Fruit fly (Drosophila melanogaster) whole organism, embryonic: Measurements from ENCODE around the gene Pka-C3.

Experiments used
- ATbp ChIP-seq: fragments of 200-800 bp; sonication (Bioruptor generic); optimal IDR thresholded peaks from 2 replicates; lab custom pipeline; 2017; ENCODE audit warnings: missing biosample characterization, mild to moderate bottlenecking, missing genetic modification characterization, missing genetic modification reagents
- Abd-B ChIP-seq: fragments of 200-800 bp; sonication (Bioruptor generic); optimal IDR thresholded peaks from 2 replicates; lab custom pipeline; 2018; ENCODE audit warnings: missing biosample characterization, mild to moderate bottlenecking, missing genetic modification characterization, moderate library complexity
- Adf1 ChIP-seq: fragments of 200-800 bp; sonication (Bioruptor generic); IDR thresholded peaks from 2 replicates; pipeline ENCODE4 v1.3.6; 2022; ENCODE audit warnings: missing biosample characterization, missing genetic modification characterization
- CG10267 ChIP-seq: fragments of 200-800 bp; sonication (Bioruptor generic); optimal IDR thresholded peaks from 2 replicates; lab custom pipeline; 2018; ENCODE audit warnings: missing biosample characterization, mild to moderate bottlenecking, missing genetic modification characterization, moderate library complexity
- CG10979 ChIP-seq: fragments of 200-800 bp; sonication (Bioruptor generic); optimal IDR thresholded peaks from 2 replicates; lab custom pipeline; 2018; ENCODE audit warnings: missing biosample characterization, mild to moderate bottlenecking, missing genetic modification characterization, moderate library complexity
- CG11247 ChIP-seq: fragments of 200-800 bp; sonication (Bioruptor generic); IDR thresholded peaks from 2 replicates; pipeline ENCODE4 v1.3.6; 2022; ENCODE audit warnings: missing biosample characterization, missing genetic modification characterization
- CG11456 ChIP-seq: fragments of 200-800 bp; sonication (Bioruptor generic); IDR thresholded peaks from 3 replicates; pipeline ENCODE4 v1.3.6; 2022; ENCODE audit warnings: missing biosample characterization, missing genetic modification characterization
- CG11695 ChIP-seq: fragments of 200-800 bp; sonication (Bioruptor generic); IDR thresholded peaks from 3 replicates; pipeline ENCODE4 v1.3.6; 2022; ENCODE audit warnings: missing biosample characterization, missing genetic modification characterization
- CG12219 ChIP-seq: fragments of 200-800 bp; sonication (Bioruptor generic); optimal IDR thresholded peaks from 3 replicates; lab custom pipeline; 2018; ENCODE audit warnings: missing biosample characterization, mild to moderate bottlenecking, missing genetic modification characterization
- CG12769 ChIP-seq: fragments of 200-800 bp; sonication (Bioruptor generic); optimal IDR thresholded peaks from 2 replicates; lab custom pipeline; 2019; ENCODE audit warnings: missing biosample characterization, mild to moderate bottlenecking, missing genetic modification characterization, moderate library complexity
- CG13296 ChIP-seq: fragments of 200-800 bp; sonication (Bioruptor generic); optimal IDR thresholded peaks from 3 replicates; lab custom pipeline; 2018; ENCODE audit warnings: missing biosample characterization, mild to moderate bottlenecking, missing genetic modification characterization
- CG13894 ChIP-seq: fragments of 200-800 bp; sonication (Bioruptor generic); optimal IDR thresholded peaks from 3 replicates; lab custom pipeline; 2018; ENCODE audit warnings: missing biosample characterization, mild to moderate bottlenecking, missing genetic modification characterization, moderate library complexity
- CG15479 ChIP-seq: fragments of 200-800 bp; sonication (Bioruptor generic); optimal IDR thresholded peaks from 3 replicates; lab custom pipeline; 2019; ENCODE audit warnings: missing biosample characterization, mild to moderate bottlenecking, missing genetic modification characterization, moderate library complexity
- CG15514 ChIP-seq: fragments of 200-800 bp; sonication (Bioruptor generic); optimal IDR thresholded peaks from 3 replicates; lab custom pipeline; 2017; ENCODE audit warnings: missing biosample characterization, missing genetic modification characterization, mild to moderate bottlenecking, moderate library complexity, missing genetic modification reagents
- CG17328 ChIP-seq: fragments of 200-800 bp; sonication (Bioruptor generic); IDR thresholded peaks from 2 replicates; pipeline ENCODE4 v1.3.6; 2022; ENCODE audit warnings: missing biosample characterization, missing genetic modification characterization
- CG17612 ChIP-seq: fragments of 200-800 bp; sonication (Bioruptor generic); IDR thresholded peaks from 2 replicates; pipeline ENCODE4 v1.3.6; 2022; ENCODE audit warnings: missing biosample characterization, missing genetic modification characterization
- CG17912 ChIP-seq: fragments of 200-800 bp; sonication (Bioruptor generic); optimal IDR thresholded peaks from 2 replicates; lab custom pipeline; 2018; ENCODE audit warnings: missing biosample characterization, mild to moderate bottlenecking, missing genetic modification characterization
- CG2120 ChIP-seq: fragments of 200-800 bp; sonication (Bioruptor generic); optimal IDR thresholded peaks from 3 replicates; lab custom pipeline; 2016; ENCODE audit warnings: missing biosample characterization, missing genetic modification characterization
- CG33557 ChIP-seq: fragments of 200-800 bp; sonication (Bioruptor generic); optimal IDR thresholded peaks from 2 replicates; lab custom pipeline; 2019; ENCODE audit warnings: missing biosample characterization, mild to moderate bottlenecking, missing genetic modification characterization, moderate library complexity
- CG4617 ChIP-seq: fragments of 200-800 bp; sonication (Bioruptor generic); optimal IDR thresholded peaks from 3 replicates; lab custom pipeline; 2016; ENCODE audit warnings: missing biosample characterization, missing genetic modification characterization, borderline replicate concordance
- CG6654 ChIP-seq: fragments of 200-800 bp; sonication (Bioruptor generic); optimal IDR thresholded peaks from 2 replicates; lab custom pipeline; 2017; ENCODE audit warnings: missing biosample characterization, mild to moderate bottlenecking, missing genetic modification characterization
- CG7372 ChIP-seq: fragments of 200-800 bp; sonication (Bioruptor generic); IDR thresholded peaks from 2 replicates; pipeline ENCODE4 v1.3.6; 2022; ENCODE audit warnings: missing biosample characterization, missing genetic modification characterization
- CG7786 ChIP-seq: fragments of 200-800 bp; sonication (Bioruptor generic); optimal IDR thresholded peaks from 2 replicates; lab custom pipeline; 2016; ENCODE audit warnings: missing biosample characterization, missing genetic modification characterization
- CG8359 ChIP-seq: fragments of 200-800 bp; sonication (Bioruptor generic); optimal IDR thresholded peaks from 2 replicates; lab custom pipeline; 2017; ENCODE audit warnings: missing biosample characterization, mild to moderate bottlenecking, missing genetic modification characterization, borderline replicate concordance
- CTCF ChIP-seq: fragments of 200-800 bp; sonication (Bioruptor generic); optimal IDR thresholded peaks from 2 replicates; lab custom pipeline; 2017; ENCODE audit warnings: missing biosample characterization, mild to moderate bottlenecking, missing genetic modification characterization, moderate library complexity
- Chrac-16 ChIP-seq: fragments of 200-800 bp; sonication (Bioruptor generic); optimal IDR thresholded peaks from 3 replicates; lab custom pipeline; 2016; ENCODE audit warnings: missing biosample characterization, missing genetic modification characterization
- Dip3 ChIP-seq: fragments of 200-800 bp; sonication (Bioruptor generic); optimal IDR thresholded peaks from 3 replicates; lab custom pipeline; 2016; ENCODE audit warnings: missing biosample characterization, missing genetic modification characterization
- HLH4C ChIP-seq: fragments of 200-800 bp; sonication (Bioruptor generic); IDR thresholded peaks from 3 replicates; pipeline ENCODE4 v1.3.6; 2022; ENCODE audit warnings: missing biosample characterization, missing genetic modification characterization; ENCODE audit not compliant: partially characterized antibody
- Hr51 ChIP-seq, 2 experiments: fragments of 200-800 bp; sonication (Bioruptor generic); optimal IDR thresholded peaks; 2 replicates in 1 of 2; 3 replicates in 1 of 2; lab custom pipeline; 2016 to 2018; ENCODE audit warnings: missing biosample characterization in 2 of 2, missing genetic modification characterization in 2 of 2, mild to moderate bottlenecking in 1 of 2, moderate library complexity in 1 of 2
- MTF-1 ChIP-seq: fragments of 200-800 bp; sonication (Bioruptor generic); optimal IDR thresholded peaks from 2 replicates; lab custom pipeline; 2018; ENCODE audit warnings: missing biosample characterization, mild to moderate bottlenecking, missing genetic modification characterization, borderline replicate concordance
- ab ChIP-seq: fragments of 200-800 bp; sonication (Bioruptor generic); optimal IDR thresholded peaks from 2 replicates; lab custom pipeline; 2016; ENCODE audit warnings: missing biosample characterization, missing genetic modification characterization
- amos ChIP-seq: fragments of 200-800 bp; sonication (Bioruptor generic); IDR thresholded peaks from 2 replicates; pipeline ENCODE4 v1.3.6; 2022; ENCODE audit warnings: missing biosample characterization, missing genetic modification characterization; ENCODE audit not compliant: partially characterized antibody
- ap ChIP-seq: fragments of 200-800 bp; sonication (Bioruptor generic); IDR thresholded peaks from 2 replicates; pipeline ENCODE4 v1.3.6; 2022; ENCODE audit warnings: missing biosample characterization, missing genetic modification characterization
- cato ChIP-seq: fragments of 200-800 bp; sonication (Bioruptor generic); optimal IDR thresholded peaks from 2 replicates; lab custom pipeline; 2016; ENCODE audit warnings: missing biosample characterization, missing genetic modification characterization, borderline replicate concordance
- crol ChIP-seq: fragments of 200-800 bp; sonication (Bioruptor generic); IDR thresholded peaks from 2 replicates; pipeline ENCODE4 v1.3.6; 2022; ENCODE audit warnings: missing biosample characterization, missing genetic modification characterization
- emc ChIP-seq: fragments of 200-800 bp; sonication (Bioruptor generic); optimal IDR thresholded peaks from 2 replicates; lab custom pipeline; 2016; ENCODE audit warnings: missing biosample characterization, missing genetic modification characterization
- esg ChIP-seq: fragments of 200-800 bp; sonication (Bioruptor generic); conservative IDR thresholded peaks from 2 replicates; pipeline ENCODE4 v1.3.6; 2022; ENCODE audit warnings: missing biosample characterization, missing genetic modification characterization
- eve ChIP-seq, 2 experiments: fragments of >200 bp; optimal IDR thresholded peaks; 2 replicates each; lab custom pipeline; 2017; ENCODE audit warnings: missing biosample characterization in 2 of 2, missing genetic modification characterization in 2 of 2
- grau ChIP-seq: fragments of 200-800 bp; optimal IDR thresholded peaks from 3 replicates; lab custom pipeline; 2019; ENCODE audit warnings: missing biosample characterization, mild to moderate bottlenecking, missing genetic modification characterization, moderate library complexity
- kay ChIP-seq: fragments of 200-800 bp; sonication (Bioruptor generic); optimal IDR thresholded peaks from 2 replicates; lab custom pipeline; 2016; ENCODE audit warnings: missing biosample characterization, missing genetic modification characterization
- lab ChIP-seq: fragments of 200-800 bp; sonication (Bioruptor generic); optimal IDR thresholded peaks from 3 replicates; lab custom pipeline; 2017; ENCODE audit warnings: missing biosample characterization, missing genetic modification characterization, mild to moderate bottlenecking, moderate library complexity, missing genetic modification reagents
- lmd ChIP-seq: fragments of 200-800 bp; sonication (Bioruptor generic); IDR thresholded peaks from 2 replicates; pipeline ENCODE4 v1.3.6; 2022; ENCODE audit warnings: missing biosample characterization, missing genetic modification characterization
- p53 ChIP-seq: fragments of 200-800 bp; sonication (Bioruptor generic); optimal IDR thresholded peaks from 2 replicates; lab custom pipeline; 2016; ENCODE audit warnings: missing biosample characterization, missing genetic modification characterization
- pan ChIP-seq, 4 experiments: fragments of >200 bp in 3 of 4; fragments of 200-800 bp in 1 of 4; sonication (Bioruptor generic) in 1 of 4; optimal IDR thresholded peaks in 3 of 4; IDR thresholded peaks in 1 of 4; 2 replicates each; pipeline versions ENCODE4 v1.3.6 to Lab custom; 2017 to 2022; ENCODE audit warnings: missing biosample characterization in 2 of 4, missing genetic modification characterization in 2 of 4, mixed read lengths in 1 of 4
- peb ChIP-seq: fragments of 200-800 bp; sonication (Bioruptor generic); IDR thresholded peaks from 2 replicates; pipeline ENCODE4 v1.3.6; 2022; ENCODE audit warnings: missing biosample characterization, missing genetic modification characterization
- phol ChIP-seq: fragments of 200-800 bp; sonication (Bioruptor generic); optimal IDR thresholded peaks from 3 replicates; lab custom pipeline; 2018; ENCODE audit warnings: missing biosample characterization, mild to moderate bottlenecking, missing genetic modification characterization, moderate library complexity
- prd ChIP-seq, 3 experiments: fragments of >200 bp in 2 of 3; fragments of 200-800 bp in 1 of 3; sonication (Bioruptor generic) in 1 of 3; optimal IDR thresholded peaks in 2 of 3; IDR thresholded peaks in 1 of 3; 2 replicates in 2 of 3; 3 replicates in 1 of 3; pipeline versions ENCODE4 v1.3.6 to Lab custom; 2017 to 2022; ENCODE audit warnings: missing biosample characterization in 1 of 3, missing genetic modification characterization in 1 of 3
- tap ChIP-seq: fragments of 200-800 bp; optimal IDR thresholded peaks from 3 replicates; lab custom pipeline; 2019; ENCODE audit warnings: missing biosample characterization, mild to moderate bottlenecking, missing genetic modification characterization, moderate library complexity
- trh ChIP-seq: fragments of 200-800 bp; sonication (Bioruptor generic); optimal IDR thresholded peaks from 2 replicates; lab custom pipeline; 2016; ENCODE audit warnings: missing biosample characterization, missing genetic modification characterization

The Pka-C3 gene

dm6 chr3L:15940823-15941222 lies 13.8 kb downstream of the Pka-C3 start (continued):
- TF ChIP-seq p53 (GFP tag; lab: Kevin White, UChicago) (no peak), esg (GFP tag; lab: Robert Waterston, UW) (peak; percentile 78), phol (tag; lab: Kevin White, UChicago) (peak; percentile 48), tap (tag; lab: Kevin White, UChicago) (peak; percentile 82), ATbp (GFP tag; lab: Kevin White, UChicago) (peak; percentile 72), CG8359 (GFP tag; lab: Kevin White, UChicago) (peak; percentile 16), prd (optimal IDR thresholded peaks at IDR 0.05; lab: Kevin White, UChicago) (no peak), prd (GFP tag; IDR thresholded peaks at IDR 0.05; lab: Robert Waterston, UW) (peak; percentile 77; the same call in 2 of the 3 replicates), eve (GFP tag; optimal IDR thresholded peaks at IDR 0.05; lab: Kevin White, UChicago) (peak in 1 of 2 experiments; percentile 26), CG10979 (no peak), crol (GFP tag; lab: Robert Waterston, UW) (no peak), lab (GFP tag; lab: Kevin White, UChicago) (peak; percentile 53), CG15479 (no peak), CG11247 (GFP tag; lab: Robert Waterston, UW) (no peak), CG12769 (tag; lab: Kevin White, UChicago) (peak; percentile 8), CG7786 (no peak), CG11695 (0 out of 3 replicates have a peak, but pooled peaks have one; percentile 39), CG10267 (tag; lab: Kevin White, UChicago) (peak; percentile 48), CG12219 (GFP tag; lab: Kevin White, UChicago) (peak; percentile 39), CG7372 (GFP tag; lab: Robert Waterston, UW) (0 out of 2 replicates have a peak, but pooled peaks have one; percentile 37), peb (GFP tag; lab: Robert Waterston, UW) (peak; percentile 39; the same call in 1 of the 2 replicates), CG4617 (GFP tag; lab: Kevin White, UChicago) (no peak), CG17612 (GFP tag; lab: Robert Waterston, UW) (no peak), ab (GFP tag; lab: Kevin White, UChicago) (no peak), MTF-1 (GFP tag; lab: Kevin White, UChicago) (peak; percentile 4), CG13296 (GFP tag; lab: Kevin White, UChicago) (no peak), pan (optimal IDR thresholded peaks at IDR 0.05; lab: Kevin White, UChicago) (no peak), pan (GFP tag; optimal IDR thresholded peaks at IDR 0.05 in 1 of 2, IDR thresholded peaks at IDR 0.05 in 1 of 2) (peak in 1 of 2 experiments; percentile 79), Chrac-16 (GFP tag; lab: Kevin White, UChicago) (peak; percentile 30), CG17328 (GFP tag; lab: Robert Waterston, UW) (peak; percentile 80), CG11456 (GFP tag; lab: Robert Waterston, UW) (0 out of 3 replicates have a peak, but pooled peaks have one; percentile 40), CG33557 (GFP tag; lab: Kevin White, UChicago) (no peak), Dip3 (GFP tag; lab: Kevin White, UChicago) (no peak), amos (no peak), trh (no peak), Adf1 (no peak), CG15514 (GFP tag; lab: Kevin White, UChicago) (no peak), grau (peak; percentile 65), CG6654 (GFP tag; lab: Kevin White, UChicago) (peak; percentile 32), CG17912 (GFP tag; lab: Kevin White, UChicago) (no peak), lmd (GFP tag; lab: Robert Waterston, UW) (peak; percentile 55; the same call in 1 of the 2 replicates), ap (GFP tag; lab: Robert Waterston, UW) (peak; percentile 52; the same call in 1 of the 2 replicates), HLH4C (GFP tag; lab: Robert Waterston, UW) (no peak), Hr51 (GFP tag; optimal IDR thresholded peaks at IDR 0.05; lab: Kevin White, UChicago) (peak in 1 of 2 experiments; percentile 70), Abd-B (GFP tag; lab: Kevin White, UChicago) (peak; percentile 56), CTCF (no peak), kay (GFP tag; lab: Kevin White, UChicago) (no peak), emc (no peak), cato (GFP tag; lab: Kevin White, UChicago) (peak; percentile 31), CG13894 (tag; lab: Kevin White, UChicago) (no peak), CG2120 (GFP tag; lab: Kevin White, UChicago) (peak; percentile 15)
